Worm (Caenorhabditis elegans) whole organism, early embryonic: ENCODE data around the gene bath-33.

Experiments
- B0310.2 ChIP-seq: sonication (generic microtip); optimal IDR thresholded peaks from 2 replicates; lab custom pipeline; 2016; ENCODE audit warnings: mild to moderate bottlenecking, missing genetic modification characterization, missing compliant biosample characterization
- F13C5.2 ChIP-seq: sonication (generic microtip); optimal IDR thresholded peaks from 2 replicates; lab custom pipeline; 2017; ENCODE audit warnings: mild to moderate bottlenecking, missing genetic modification characterization, inconsistent platforms, missing compliant biosample characterization
- aly-1 ChIP-seq: sonication (generic microtip); optimal IDR thresholded peaks from 2 replicates; lab custom pipeline; 2016; ENCODE audit warnings: missing genetic modification characterization, missing compliant biosample characterization
- ama-1 ChIP-seq: fragments of 150-350 bp; optimal IDR thresholded peaks from 2 replicates; lab custom pipeline; 2014
- ceh-13 ChIP-seq: fragments of 200-800 bp; sonication (Bioruptor generic); optimal IDR thresholded peaks from 2 replicates; lab custom pipeline; 2018; ENCODE audit warnings: mild to moderate bottlenecking, missing genetic modification characterization, missing compliant biosample characterization
- ceh-36 ChIP-seq: sonication (generic microtip); optimal IDR thresholded peaks from 2 replicates; lab custom pipeline; 2016; ENCODE audit warnings: missing genetic modification characterization, inconsistent platforms, missing compliant biosample characterization
- ets-7 ChIP-seq: sonication (generic microtip); optimal IDR thresholded peaks from 2 replicates; lab custom pipeline; 2016; ENCODE audit warnings: missing genotype, missing genetic modification characterization, missing compliant biosample characterization
- flt-1 ChIP-seq: fragments of 200-800 bp; sonication (Bioruptor generic); IDR thresholded peaks from 2 replicates; pipeline ENCODE4 v1.3.6; 2022; ENCODE audit warnings: missing genetic modification characterization, missing compliant biosample characterization
- hmbx-1 ChIP-seq: sonication (generic microtip); optimal IDR thresholded peaks from 2 replicates; lab custom pipeline; 2016; ENCODE audit warnings: mild to moderate bottlenecking, missing genetic modification characterization, missing compliant biosample characterization
- hmg-4 ChIP-seq: fragments of 200-800 bp; sonication (Bioruptor generic); optimal IDR thresholded peaks from 2 replicates; lab custom pipeline; 2018; ENCODE audit warnings: mild to moderate bottlenecking, missing genetic modification characterization, missing compliant biosample characterization
- hnd-1 ChIP-seq: sonication (generic microtip); optimal IDR thresholded peaks from 2 replicates; lab custom pipeline; 2016; ENCODE audit warnings: missing genetic modification characterization, missing compliant biosample characterization
- pes-1 ChIP-seq: fragments of 200-800 bp; sonication (Bioruptor generic); IDR thresholded peaks from 2 replicates; pipeline ENCODE4 v1.3.6; 2022; ENCODE audit warnings: missing genetic modification reagents, missing genetic modification characterization, missing compliant biosample characterization
- scrt-1 ChIP-seq: fragments of 200-800 bp; sonication (Bioruptor generic); IDR thresholded peaks from 2 replicates; pipeline ENCODE4 v1.3.6; 2022; ENCODE audit warnings: missing genetic modification characterization, missing compliant biosample characterization
- sea-1 ChIP-seq: fragments of 200-800 bp; sonication (Bioruptor generic); conservative IDR thresholded peaks from 2 replicates; pipeline ENCODE4 v1.3.6; 2022; ENCODE audit warnings: missing genetic modification characterization, missing compliant biosample characterization
- tbx-11 ChIP-seq: fragments of 200-800 bp; sonication (Bioruptor generic); IDR thresholded peaks from 2 replicates; pipeline ENCODE4 v1.3.6; 2022; ENCODE audit warnings: missing genetic modification characterization, missing compliant biosample characterization
- tbx-37 ChIP-seq: fragments of 200-800 bp; sonication (Bioruptor generic); conservative IDR thresholded peaks from 2 replicates; pipeline ENCODE4 v1.3.6; 2022; ENCODE audit warnings: missing genetic modification reagents, missing genetic modification characterization, missing compliant biosample characterization
- tra-4 ChIP-seq: sonication (generic microtip); optimal IDR thresholded peaks from 2 replicates; lab custom pipeline; 2017; ENCODE audit warnings: missing genetic modification characterization, missing compliant biosample characterization

The bath-33 gene

ce11 chrII:1618948-1619347 lies 13.0 kb upstream of the bath-33 start, which contains the start of gene fbxa-166:
TSS of gene fbxa-166 (minus strand) at chrII:1619048.
- TF ChIP-seq hmg-4 = no peak
- TF ChIP-seq ets-7 (tag; lab: Kevin White, UChicago) = no peak
- TF ChIP-seq sea-1 (GFP tag; lab: Robert Waterston, UW) = no peak
- no peak for TF ChIP-seq B0310.2 (tag; lab: Kevin White, UChicago)
- TF ChIP-seq flt-1 (GFP tag; lab: Robert Waterston, UW) = no peak
- TF ChIP-seq ama-1 (lab: Kevin White, UChicago) = no peak

- TF ChIP-seq hnd-1 (tag; lab: Kevin White, UChicago) = no peak
- TF ChIP-seq hmbx-1 (tag; lab: Kevin White, UChicago) = no peak
- TF ChIP-seq F13C5.2 (tag; lab: Kevin White, UChicago) = no peak
- no peak for TF ChIP-seq scrt-1
- TF ChIP-seq B0310.2 (tag; lab: Kevin White, UChicago) = no peak
- no peak for TF ChIP-seq ceh-36 (tag; lab: Kevin White, UChicago)
- TF ChIP-seq aly-1 (tag; lab: Kevin White, UChicago) = no peak
- TF ChIP-seq sea-1 (GFP tag; lab: Robert Waterston, UW) = no peak
Measured at ce11 chrII:1616382-1616781, 10.4 kb upstream of the bath-33 start, which contains the start of gene fbxa-165. TSS of gene fbxa-165 (minus strand) at chrII:1616482.

ce11 chrII:1613972-1614371 lies 8.0 kb upstream of the bath-33 start, which contains the start of gene fbxa-164:
TSS of gene fbxa-164 (minus strand) at chrII:1614072.
- TF ChIP-seq flt-1 (GFP tag; lab: Robert Waterston, UW) (no peak), tbx-11 (GFP tag; lab: Robert Waterston, UW) (no peak), ets-7 (tag; lab: Kevin White, UChicago) (no peak), aly-1 (tag; lab: Kevin White, UChicago) (no peak), ama-1 (lab: Kevin White, UChicago) (no peak), ceh-36 (tag; lab: Kevin White, UChicago) (no peak), pes-1 (GFP tag; lab: Robert Waterston, UW) (no peak), ceh-13 (GFP tag; lab: Kevin White, UChicago) (no peak), tra-4 (tag; lab: Kevin White, UChicago) (no peak), sea-1 (GFP tag; lab: Robert Waterston, UW) (no peak), tbx-37 (GFP tag; lab: Robert Waterston, UW) (no peak), hmbx-1 (tag; lab: Kevin White, UChicago) (no peak)

ce11 chrII:1610630-1611029 lies 4.7 kb upstream of the bath-33 start, which contains the start of gene fbxa-163:
TSS of gene fbxa-163 (minus strand) at chrII:1610730.
- TF ChIP-seq tra-4 (tag; lab: Kevin White, UChicago) (no peak), pes-1 (GFP tag; lab: Robert Waterston, UW) (no peak), sea-1 (GFP tag; lab: Robert Waterston, UW) (no peak), scrt-1 (no peak), ets-7 (tag; lab: Kevin White, UChicago) (no peak), aly-1 (tag; lab: Kevin White, UChicago) (no peak), ceh-13 (GFP tag; lab: Kevin White, UChicago) (no peak), ama-1 (lab: Kevin White, UChicago) (no peak), hnd-1 (tag; lab: Kevin White, UChicago) (no peak), F13C5.2 (tag; lab: Kevin White, UChicago) (no peak)

ce11 chrII:1608915-1609314 lies 2.9 kb upstream of the bath-33 start:
- TF ChIP-seq flt-1 (GFP tag; lab: Robert Waterston, UW) (no peak), scrt-1 (no peak), tbx-37 (GFP tag; lab: Robert Waterston, UW) (no peak), hmbx-1 (tag; lab: Kevin White, UChicago) (no peak), hnd-1 (tag; lab: Kevin White, UChicago) (no peak), ets-7 (tag; lab: Kevin White, UChicago) (no peak), sea-1 (GFP tag; lab: Robert Waterston, UW) (no peak), ama-1 (lab: Kevin White, UChicago) (no peak), B0310.2 (tag; lab: Kevin White, UChicago) (no peak), ceh-13 (GFP tag; lab: Kevin White, UChicago) (no peak), tra-4 (tag; lab: Kevin White, UChicago) (no peak)

ce11 chrII:1607575-1607974 lies 1.6 kb upstream of the bath-33 start:
- no peak for TF ChIP-seq sea-1 (GFP tag; lab: Robert Waterston, UW)
- TF ChIP-seq ets-7 (tag; lab: Kevin White, UChicago) = no peak
- TF ChIP-seq pes-1 (GFP tag; lab: Robert Waterston, UW) = no peak
- no peak for TF ChIP-seq tbx-37 (GFP tag; lab: Robert Waterston, UW)
- TF ChIP-seq B0310.2 (tag; lab: Kevin White, UChicago) = no peak
- no peak for TF ChIP-seq hmg-4
- no peak for TF ChIP-seq ceh-13 (GFP tag; lab: Kevin White, UChicago)
- no peak for TF ChIP-seq hnd-1 (tag; lab: Kevin White, UChicago)
- TF ChIP-seq tbx-11 (GFP tag; lab: Robert Waterston, UW) = no peak
- no peak for TF ChIP-seq hmbx-1 (tag; lab: Kevin White, UChicago)
- TF ChIP-seq F13C5.2 (tag; lab: Kevin White, UChicago) = no peak
- TF ChIP-seq scrt-1 = no peak

ce11 chrII:1605010-1605409 lies 969 bp downstream of the bath-33 start:
- TF ChIP-seq ceh-13 (GFP tag; lab: Kevin White, UChicago) = no peak
- TF ChIP-seq ceh-36 (tag; lab: Kevin White, UChicago) = no peak
- TF ChIP-seq hnd-1 (tag; lab: Kevin White, UChicago) = no peak
- no peak for TF ChIP-seq hmbx-1 (tag; lab: Kevin White, UChicago)
- TF ChIP-seq pes-1 (GFP tag; lab: Robert Waterston, UW) = no peak
- no peak for TF ChIP-seq F13C5.2 (tag; lab: Kevin White, UChicago)
- no peak for TF ChIP-seq sea-1 (GFP tag; lab: Robert Waterston, UW)
